Fruit fly (Drosophila melanogaster) whole organism, pupa: Measurements from ENCODE around the gene Art6.
A peak's percentile ranks its signal among the peaks of the same experiment; 100 is the strongest.

ENCODE experiments used
- CG10348 ChIP-seq: fragments of 200-800 bp; sonication (Bioruptor generic); IDR thresholded peaks from 2 replicates; pipeline ENCODE4 v1.3.6; 2022; ENCODE audit warnings: missing biosample characterization, missing genetic modification characterization
- CG12605 ChIP-seq: fragments of 200-800 bp; sonication (Bioruptor generic); IDR thresholded peaks from 2 replicates; pipeline ENCODE4 v1.3.6; 2022; ENCODE audit warnings: missing biosample characterization, missing genetic modification characterization
- CG13204 ChIP-seq: fragments of 200-800 bp; sonication (Bioruptor generic); optimal IDR thresholded peaks from 2 replicates; lab custom pipeline; 2018; ENCODE audit warnings: missing biosample characterization, mild to moderate bottlenecking, missing genetic modification characterization, moderate library complexity
- CG14655 ChIP-seq: fragments of 200-800 bp; sonication (Bioruptor generic); optimal IDR thresholded peaks from 3 replicates; lab custom pipeline; 2017; ENCODE audit warnings: mild to moderate bottlenecking, missing biosample characterization, missing genetic modification reagents, missing genetic modification characterization
- CG15710 ChIP-seq: fragments of 200-800 bp; sonication (Bioruptor generic); optimal IDR thresholded peaks from 2 replicates; lab custom pipeline; 2018; ENCODE audit warnings: missing biosample characterization, mild to moderate bottlenecking, missing genetic modification characterization, moderate library complexity
- CG17806 ChIP-seq: fragments of 200-800 bp; sonication (Bioruptor generic); optimal IDR thresholded peaks from 2 replicates; lab custom pipeline; 2018; ENCODE audit warnings: missing biosample characterization, mild to moderate bottlenecking, missing genetic modification characterization, moderate library complexity
- CG32121 ChIP-seq: fragments of 200-800 bp; sonication (Bioruptor generic); IDR thresholded peaks from 2 replicates; pipeline ENCODE4 v1.3.6; 2022; ENCODE audit warnings: missing biosample characterization, missing genetic modification characterization
- CG34367 ChIP-seq: fragments of 200-800 bp; sonication (Bioruptor generic); optimal IDR thresholded peaks from 2 replicates; lab custom pipeline; 2018; ENCODE audit warnings: missing biosample characterization, mild to moderate bottlenecking, missing genetic modification characterization
- CG4496 ChIP-seq: fragments of 200-800 bp; sonication (Bioruptor generic); IDR thresholded peaks from 3 replicates; pipeline ENCODE4 v1.3.6; 2022; ENCODE audit warnings: missing biosample characterization, missing genetic modification characterization
- CG8159 ChIP-seq: fragments of 200-800 bp; sonication (Bioruptor generic); optimal IDR thresholded peaks from 3 replicates; lab custom pipeline; 2018; ENCODE audit warnings: missing biosample characterization, mild to moderate bottlenecking, missing genetic modification characterization, moderate library complexity
- CG8301 ChIP-seq: fragments of 200-800 bp; sonication (Bioruptor generic); optimal IDR thresholded peaks from 2 replicates; lab custom pipeline; 2018; ENCODE audit warnings: missing biosample characterization, mild to moderate bottlenecking, missing genetic modification characterization
- CG9948 ChIP-seq: fragments of 200-800 bp; sonication (Bioruptor generic); optimal IDR thresholded peaks from 2 replicates; lab custom pipeline; 2018; ENCODE audit warnings: missing biosample characterization, mild to moderate bottlenecking, missing genetic modification characterization, moderate library complexity
- D1 ChIP-seq: fragments of 200-800 bp; sonication (Bioruptor generic); optimal IDR thresholded peaks from 2 replicates; lab custom pipeline; 2018; ENCODE audit warnings: missing biosample characterization, mild to moderate bottlenecking, missing genetic modification characterization, moderate library complexity
- EcR ChIP-seq: fragments of 200-800 bp; sonication (Bioruptor generic); optimal IDR thresholded peaks from 3 replicates; lab custom pipeline; 2019; ENCODE audit warnings: missing biosample characterization, missing genetic modification characterization, mild to moderate bottlenecking, moderate library complexity, missing genetic modification reagents
- Ets98B ChIP-seq: fragments of 200-800 bp; sonication (Bioruptor generic); IDR thresholded peaks from 2 replicates; pipeline ENCODE4 v1.3.6; 2022; ENCODE audit warnings: missing biosample characterization, missing genetic modification characterization
- Pif1A ChIP-seq: fragments of 200-800 bp; sonication (Bioruptor generic); optimal IDR thresholded peaks from 3 replicates; lab custom pipeline; 2016; ENCODE audit warnings: missing biosample characterization, missing genetic modification characterization
- Pif1B ChIP-seq: fragments of 200-800 bp; sonication (Bioruptor generic); optimal IDR thresholded peaks from 3 replicates; lab custom pipeline; 2016; ENCODE audit warnings: missing biosample characterization, missing genetic modification characterization
- Snoo ChIP-seq: fragments of 200-800 bp; sonication (Bioruptor generic); optimal IDR thresholded peaks from 3 replicates; lab custom pipeline; 2017; ENCODE audit warnings: missing biosample characterization, mild to moderate bottlenecking, missing genetic modification characterization, inconsistent platforms
- fd96Ca ChIP-seq: fragments of 200-800 bp; sonication (Bioruptor generic); IDR thresholded peaks from 3 replicates; pipeline ENCODE4 v1.3.6; 2022; ENCODE audit warnings: missing biosample characterization, missing genetic modification characterization
- gl ChIP-seq: fragments of 200-800 bp; sonication (Bioruptor generic); optimal IDR thresholded peaks from 2 replicates; lab custom pipeline; 2018; ENCODE audit warnings: missing biosample characterization, mild to moderate bottlenecking, missing genetic modification characterization
- rn ChIP-seq: fragments of 200-800 bp; sonication (Bioruptor generic); IDR thresholded peaks from 2 replicates; pipeline ENCODE4 v1.3.6; 2022; ENCODE audit warnings: missing biosample characterization, missing genetic modification characterization

Art6 gene

DNA sequence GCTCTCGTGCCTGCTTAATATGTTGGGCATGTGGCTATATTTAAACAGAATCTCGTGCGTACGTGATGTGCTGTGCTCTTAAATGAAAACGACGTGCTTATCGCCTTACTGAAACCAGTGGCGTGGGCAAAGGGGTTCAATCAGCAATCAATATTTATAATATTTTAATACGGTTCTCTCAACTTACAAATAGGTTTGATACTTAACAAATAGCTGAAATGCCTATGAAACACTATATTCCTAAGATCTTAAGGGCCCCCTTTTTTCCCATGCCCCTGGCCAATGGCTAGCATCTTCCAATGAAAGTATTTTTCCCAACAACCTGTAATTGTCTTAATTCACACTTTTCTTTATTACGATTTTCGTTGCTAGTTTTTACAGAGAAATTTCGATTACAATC is 30.0 kb downstream of the Art6 start:
- peak; percentile 52 for TF ChIP-seq Pif1B (GFP tag; lab: Kevin White, UChicago)
- peak; percentile 78 for TF ChIP-seq CG17806 (tag; lab: Kevin White, UChicago)
- no peak for TF ChIP-seq CG12605 (GFP tag; lab: Robert Waterston, UW)
- peak; percentile 58 for TF ChIP-seq CG14655
- TF ChIP-seq gl (tag; lab: Kevin White, UChicago), result peak; percentile 54
- TF ChIP-seq CG8159 (tag; lab: Kevin White, UChicago), result peak; percentile 86
- TF ChIP-seq rn (GFP tag; lab: Robert Waterston, UW), result no peak
- peak; percentile 71 for TF ChIP-seq CG34367 (tag; lab: Kevin White, UChicago)
- no peak for TF ChIP-seq D1
- TF ChIP-seq CG15710 (tag; lab: Kevin White, UChicago), result peak; percentile 86
- peak; percentile 71 for TF ChIP-seq Pif1A (GFP tag; lab: Kevin White, UChicago)
- peak; percentile 40 for TF ChIP-seq CG8301
- no peak for TF ChIP-seq CG10348
- peak; percentile 68 for TF ChIP-seq Snoo (tag; lab: Kevin White, UChicago)
- no peak for TF ChIP-seq EcR (GFP tag; lab: Kevin White, UChicago)
- TF ChIP-seq CG32121, result no peak
- TF ChIP-seq fd96Ca (GFP tag; lab: Robert Waterston, UW), result 0 out of 3 replicates have a peak, but pooled peaks have one; percentile 58
- TF ChIP-seq CG9948 (tag; lab: Kevin White, UChicago), result peak; percentile 76
- TF ChIP-seq CG4496, result peak; percentile 61; the same call in 2 of the 3 replicates
- TF ChIP-seq Ets98B (GFP tag; lab: Robert Waterston, UW), result 0 out of 2 replicates have a peak, but pooled peaks have one; percentile 17
- TF ChIP-seq CG13204 (GFP tag; lab: Kevin White, UChicago), result peak; percentile 69

- TF ChIP-seq Snoo (tag; lab: Kevin White, UChicago) (peak; percentile 54), CG8159 (tag; lab: Kevin White, UChicago) (no peak)
Observed at dm6 chr3R:13914760-13915417, 30.7 kb downstream of the Art6 start.

DNA sequence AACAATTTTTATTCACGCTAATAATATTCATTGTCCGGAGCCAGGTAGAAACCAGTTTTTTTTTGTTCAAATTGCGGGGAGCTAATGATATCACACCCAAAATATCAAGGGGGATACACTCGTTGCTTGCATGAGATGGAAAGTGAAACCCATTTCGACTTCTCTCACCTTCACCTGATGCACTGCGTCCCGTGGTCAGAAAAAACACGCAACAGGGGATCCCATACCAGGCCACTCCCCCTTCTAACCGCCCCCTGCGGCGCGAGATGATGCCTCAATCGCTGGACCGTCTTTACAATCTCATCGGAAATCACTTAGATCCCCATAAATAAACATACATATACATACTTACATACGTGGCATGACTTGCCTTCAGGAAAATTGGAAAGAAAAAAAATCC is 32.0 kb downstream of the Art6 start:
- TF ChIP-seq fd96Ca (GFP tag; lab: Robert Waterston, UW) (no peak), Pif1B (GFP tag; lab: Kevin White, UChicago) (no peak), CG14655 (no peak), CG4496 (no peak), CG32121 (no peak), CG8301 (no peak), EcR (GFP tag; lab: Kevin White, UChicago) (no peak), D1 (no peak), CG9948 (tag; lab: Kevin White, UChicago) (no peak), CG34367 (tag; lab: Kevin White, UChicago) (no peak), gl (tag; lab: Kevin White, UChicago) (no peak), CG15710 (tag; lab: Kevin White, UChicago) (no peak), Pif1A (GFP tag; lab: Kevin White, UChicago) (no peak), CG8159 (tag; lab: Kevin White, UChicago) (no peak)
- TF ChIP-seq, all 21 proteins: peak for 0

DNA sequence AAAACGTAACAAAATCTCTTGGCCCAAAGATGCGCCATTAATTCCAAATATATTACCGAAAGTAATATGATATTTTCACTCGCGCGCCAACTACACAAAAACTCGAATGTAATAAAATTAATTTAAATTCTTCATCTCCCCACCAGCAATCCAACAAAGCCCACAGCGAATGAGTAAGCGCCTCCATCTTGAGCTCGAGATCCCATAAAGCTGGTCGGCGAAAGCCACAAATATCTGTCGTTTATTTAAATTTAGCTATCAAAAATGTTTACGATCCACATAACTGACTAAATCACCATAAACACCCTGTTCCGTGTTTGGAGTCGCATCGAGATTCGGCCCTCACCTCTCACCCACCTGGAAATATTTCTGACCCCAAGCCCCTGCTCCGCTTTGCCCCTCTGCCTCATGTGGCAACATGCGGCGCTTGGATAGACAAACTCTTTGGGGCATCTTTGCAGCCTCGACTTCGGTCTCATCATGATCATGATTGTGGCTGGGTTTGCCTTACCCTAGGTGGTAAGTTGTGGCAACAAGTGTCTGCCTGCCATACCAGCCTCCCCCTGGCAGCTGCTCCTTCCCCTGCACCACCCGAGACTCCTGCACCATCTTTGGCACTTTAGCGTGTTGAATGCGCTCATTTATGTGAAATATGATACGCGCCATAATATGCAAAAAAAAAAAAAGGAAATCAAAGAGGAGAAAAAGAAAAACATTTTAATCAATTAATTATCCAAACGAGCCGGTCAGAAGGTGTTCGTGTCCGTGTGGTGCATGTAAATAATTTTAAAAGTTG is 33.4 kb downstream of the Art6 start:
- TF ChIP-seq CG13204 (GFP tag; lab: Kevin White, UChicago) (no peak), fd96Ca (GFP tag; lab: Robert Waterston, UW) (0 out of 3 replicates have a peak, but pooled peaks have one; percentile 28)

DNA sequence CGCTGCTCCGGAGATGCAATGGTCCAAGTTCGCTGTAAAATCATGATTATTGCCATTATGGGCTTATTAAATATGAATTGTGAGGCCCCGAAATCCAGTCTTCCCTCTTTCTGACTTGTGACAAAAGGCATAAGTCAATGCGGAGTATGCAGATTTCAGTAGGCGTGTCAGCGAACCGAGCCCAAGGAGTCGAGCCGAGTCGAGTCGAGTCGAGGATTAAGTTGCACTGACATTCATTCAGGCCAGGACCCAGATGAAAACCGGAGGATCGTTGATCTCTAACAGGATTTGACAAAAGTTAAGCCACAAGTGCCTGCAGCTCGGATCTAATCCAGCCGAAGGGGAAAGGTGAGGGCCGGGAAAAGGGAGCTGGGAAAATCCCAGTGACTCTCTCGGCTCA is 34.3 kb downstream of the Art6 start:
- TF ChIP-seq CG10348 (no peak), Pif1A (GFP tag; lab: Kevin White, UChicago) (no peak), CG13204 (GFP tag; lab: Kevin White, UChicago) (no peak), CG32121 (no peak), D1 (no peak), CG34367 (tag; lab: Kevin White, UChicago) (no peak), Snoo (tag; lab: Kevin White, UChicago) (no peak), CG9948 (tag; lab: Kevin White, UChicago) (no peak), Ets98B (GFP tag; lab: Robert Waterston, UW) (no peak), gl (tag; lab: Kevin White, UChicago) (no peak), CG8301 (no peak), CG15710 (tag; lab: Kevin White, UChicago) (no peak), fd96Ca (GFP tag; lab: Robert Waterston, UW) (no peak), CG14655 (no peak)

dm6 chr3R:13909899-13910298 is 35.7 kb downstream of the Art6 start:
- no peak for TF ChIP-seq CG17806 (tag; lab: Kevin White, UChicago)
- no peak for TF ChIP-seq CG14655
- no peak for TF ChIP-seq fd96Ca (GFP tag; lab: Robert Waterston, UW)
- TF ChIP-seq Ets98B (GFP tag; lab: Robert Waterston, UW), result no peak
- no peak for TF ChIP-seq CG4496
